Fruit fly (Drosophila melanogaster): ENCODE measurements around the gene Etfb.

Gene Etfb

DNA sequence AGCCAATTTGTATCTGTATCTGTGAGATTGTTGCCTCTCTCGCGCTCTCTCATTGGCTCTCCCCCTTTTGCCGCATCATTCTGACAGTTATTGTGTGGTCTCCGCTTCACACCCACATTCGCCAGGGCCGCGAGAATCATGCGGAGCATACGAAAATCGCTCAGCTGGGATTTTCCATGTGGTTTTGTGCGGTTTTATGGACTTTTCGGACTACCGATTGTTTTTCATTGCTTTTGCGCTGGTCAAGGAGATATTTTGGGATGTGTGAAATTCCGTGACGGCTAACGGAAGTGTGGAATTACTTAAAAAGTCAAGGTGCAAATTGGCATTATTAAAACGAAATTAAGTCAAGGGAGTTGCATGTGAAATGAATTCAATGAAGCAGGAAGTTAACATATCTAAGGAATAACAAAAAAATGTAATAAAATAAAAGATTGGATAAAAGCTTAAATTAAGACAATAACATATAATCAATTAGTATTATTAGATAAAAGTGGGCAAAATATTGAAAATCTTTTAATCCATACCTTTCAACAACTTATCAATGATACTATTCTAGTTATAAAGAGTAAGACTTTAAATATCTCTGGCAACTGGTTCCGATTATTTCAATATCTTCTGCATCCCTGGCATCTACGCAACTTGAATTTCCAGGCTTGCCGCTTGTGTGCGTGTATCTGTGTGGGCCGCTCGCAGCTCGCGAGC is 30.5 kb downstream of the Etfb start (continued):
- TF ChIP-seq Met (GFP tag; optimal IDR thresholded peaks at IDR 0.05) (peak; percentile 57), spab (GFP tag; optimal IDR thresholded peaks at IDR 0.05) (peak; percentile 51), CG32006 (GFP tag; optimal IDR thresholded peaks at IDR 0.05) (peak; percentile 61), CG6808 (GFP tag; optimal IDR thresholded peaks at IDR 0.05) (peak; percentile 63), esn (GFP tag; optimal IDR thresholded peaks at IDR 0.05) (peak; percentile 66), pdm3 (GFP tag; optimal IDR thresholded peaks at IDR 0.05) (peak; percentile 45), CG10669 (GFP tag; optimal IDR thresholded peaks at IDR 0.05) (peak; percentile 33), salr (GFP tag; optimal IDR thresholded peaks at IDR 0.05) (peak in 1 of 2 experiments; percentile 60)

DNA sequence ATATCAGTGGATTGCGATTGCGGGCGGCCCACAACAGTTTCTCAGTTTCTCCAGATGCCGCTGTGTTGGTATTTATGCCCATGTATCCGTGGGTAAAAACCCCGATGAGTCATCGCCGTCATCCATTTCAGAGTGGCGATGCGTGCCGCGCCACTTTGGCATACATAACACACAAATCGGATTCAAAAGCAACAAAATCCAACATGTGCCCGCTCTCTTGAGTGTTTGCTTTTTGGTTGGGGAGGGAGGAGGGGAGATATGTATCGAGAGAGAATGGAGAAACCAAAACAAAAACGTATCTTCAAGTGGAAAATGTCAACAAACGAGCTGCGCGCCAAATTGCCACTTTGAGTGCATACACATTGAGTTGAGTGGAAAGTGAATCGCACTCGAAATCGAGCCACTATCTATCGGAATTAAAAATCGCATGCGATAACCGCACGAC is 31.1 kb downstream of the Etfb start:
- TF ChIP-seq CG6792 (GFP tag; optimal IDR thresholded peaks at IDR 0.05) (no peak), pdm3 (GFP tag; optimal IDR thresholded peaks at IDR 0.05) (no peak), eg (GFP tag; IDR thresholded peaks at IDR 0.05) (peak; percentile 44; the same call in 1 of the 3 replicates), dsx (GFP tag; optimal IDR thresholded peaks at IDR 0.05; ENCODE audit: poor library complexity, severe bottlenecking) (peak; percentile 17), CG11294 (GFP tag; IDR thresholded peaks at IDR 0.05) (no peak), CG15336 (GFP tag; IDR thresholded peaks at IDR 0.05) (peak; percentile 18; the same call in 1 of the 2 replicates), fd85E (GFP tag; optimal IDR thresholded peaks at IDR 0.05) (no peak), Lpt (GFP tag; optimal IDR thresholded peaks at IDR 0.05) (no peak), fkh (GFP tag; optimal IDR thresholded peaks at IDR 0.05) (peak; percentile 97), OdsH (GFP tag; optimal IDR thresholded peaks at IDR 0.05) (no peak), Smox (GFP tag; optimal IDR thresholded peaks at IDR 0.05) (no peak), ss (GFP tag; optimal IDR thresholded peaks at IDR 0.05) (peak in 1 of 2 experiments; percentile 46), CG16779 (tag; optimal IDR thresholded peaks at IDR 0.05) (peak; percentile 25), vri (GFP tag; optimal IDR thresholded peaks at IDR 0.05) (peak; percentile 67), Eip78C (GFP tag) (no peak), CG8119 (GFP tag; IDR thresholded peaks at IDR 0.05) (peak; percentile 27; the same call in 1 of the 3 replicates), CG11902 (GFP tag; optimal IDR thresholded peaks at IDR 0.05) (no peak), achi (GFP tag; optimal IDR thresholded peaks at IDR 0.05) (no peak), CG7368 (GFP tag; optimal IDR thresholded peaks at IDR 0.05) (no peak), CG6276 (GFP tag; optimal IDR thresholded peaks at IDR 0.05) (no peak)

DNA sequence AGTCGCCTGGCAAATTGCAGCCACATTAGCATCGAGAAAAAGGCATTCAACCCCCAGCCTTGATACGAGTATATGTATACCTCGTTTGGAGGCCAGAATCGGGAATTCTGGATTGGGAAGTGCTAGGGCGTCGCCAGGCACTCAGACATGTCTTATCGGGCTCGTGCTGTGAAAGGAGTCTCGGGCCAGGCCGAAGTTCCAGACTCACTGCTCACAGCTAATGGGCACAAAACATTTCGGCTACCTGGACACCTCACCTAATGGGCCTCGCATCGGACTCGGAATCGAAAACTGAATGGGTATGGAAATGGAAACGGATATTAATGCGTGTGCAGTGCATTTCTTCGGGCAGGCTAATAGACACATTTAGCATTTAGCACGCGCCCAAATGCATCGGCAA is 31.8 kb downstream of the Etfb start:
- TF ChIP-seq CG3919 (GFP tag; optimal IDR thresholded peaks at IDR 0.05) (no peak), CG6163 (GFP tag; IDR thresholded peaks at IDR 0.05) (0 out of 3 replicates have a peak, but pooled peaks have one; percentile 6)

DNA sequence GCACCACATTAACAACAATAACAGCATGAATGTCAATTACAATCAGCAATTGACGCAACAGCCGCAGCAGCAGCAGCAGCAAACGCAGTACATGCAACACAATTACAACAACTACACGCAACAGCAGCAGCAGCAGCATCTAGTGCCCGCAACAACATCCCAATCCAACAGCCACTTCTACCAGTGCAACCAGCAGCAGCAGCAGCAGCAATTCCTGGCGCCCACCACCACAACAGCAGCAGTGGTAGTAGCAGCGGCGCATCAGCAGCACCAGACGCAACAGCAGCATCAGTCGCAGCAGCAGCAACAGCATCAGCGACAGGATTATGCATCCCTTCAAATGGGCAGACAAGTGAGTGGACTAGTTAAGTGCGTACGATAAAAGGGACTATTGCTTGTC is 35.5 kb downstream of the Etfb start:
- no peak for TF ChIP-seq spab (GFP tag; optimal IDR thresholded peaks at IDR 0.05)
- peak; percentile 9 for TF ChIP-seq CG3919 (GFP tag; optimal IDR thresholded peaks at IDR 0.05)

DNA sequence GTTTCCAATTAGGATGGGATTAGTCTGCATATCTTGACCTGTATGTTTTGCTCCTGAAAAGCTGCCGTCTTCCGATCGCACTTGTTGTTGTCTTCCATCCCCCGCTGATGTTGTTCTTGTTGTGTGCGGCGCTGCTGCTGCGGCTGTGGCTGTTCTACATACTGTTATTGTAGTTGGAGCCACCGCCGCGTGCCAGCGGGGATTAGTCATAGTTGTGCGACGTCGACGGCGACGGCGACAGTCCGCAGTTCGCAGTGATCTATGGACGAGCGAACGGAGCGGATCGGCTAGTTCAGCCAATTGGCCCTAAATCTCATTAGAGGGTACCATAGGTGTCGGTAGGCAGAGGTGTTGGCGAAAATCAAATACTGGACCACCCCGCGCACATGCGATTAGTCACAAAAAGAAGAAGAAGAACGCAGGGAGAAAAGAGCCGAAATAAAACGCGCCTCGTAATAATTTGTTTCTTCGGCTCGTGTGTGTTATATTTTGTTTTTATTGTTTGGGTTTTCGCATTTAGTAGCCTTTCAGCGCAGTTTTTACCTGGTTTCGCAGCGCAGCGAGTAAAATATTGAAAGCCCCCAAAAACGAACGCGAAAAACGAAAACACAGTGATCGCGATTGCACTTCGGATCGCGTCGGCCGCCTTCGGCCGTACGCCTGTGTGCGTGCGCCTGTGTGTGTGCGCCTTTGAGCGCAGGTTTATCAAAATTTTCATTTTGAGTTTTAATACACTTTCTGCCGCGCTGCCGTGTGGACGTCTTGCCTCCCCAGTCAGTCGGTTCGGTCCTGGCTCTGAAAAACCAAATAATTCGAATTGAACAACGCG is 37.3 kb downstream of the Etfb start, which contains the start of gene kay:
TSS of gene kay (plus strand) at position 729 of the 829 bp plus-strand sequence.
- peak; percentile 55 for TF ChIP-seq CG6854 (GFP tag; optimal IDR thresholded peaks at IDR 0.05)
- TF ChIP-seq CG31627 (GFP tag; optimal IDR thresholded peaks at IDR 0.05), result no peak
- no peak for TF ChIP-seq Ets21C (GFP tag; optimal IDR thresholded peaks at IDR 0.05)
- TF ChIP-seq CG6808 (GFP tag; optimal IDR thresholded peaks at IDR 0.05), result peak; percentile 11
- peak; percentile 11 for TF ChIP-seq CG10669 (GFP tag; optimal IDR thresholded peaks at IDR 0.05)
- TF ChIP-seq Hr39 (GFP tag; optimal IDR thresholded peaks at IDR 0.05), result no peak
- TF ChIP-seq Sox102F (GFP tag; optimal IDR thresholded peaks at IDR 0.05), result peak; percentile 25
- peak; percentile 33; the same call in 2 of the 3 replicates for TF ChIP-seq eg (GFP tag; IDR thresholded peaks at IDR 0.05)
- peak; percentile 48 for TF ChIP-seq svp (GFP tag)
- no peak for TF ChIP-seq fd85E (GFP tag; optimal IDR thresholded peaks at IDR 0.05)
- no peak for TF ChIP-seq Eip75B (GFP tag; optimal IDR thresholded peaks at IDR 0.05)
- peak; percentile 23 for TF ChIP-seq vri (GFP tag; optimal IDR thresholded peaks at IDR 0.05)
- peak; percentile 54 for TF ChIP-seq Eip78C (GFP tag)
- peak; percentile 18 for TF ChIP-seq CG3919 (GFP tag; optimal IDR thresholded peaks at IDR 0.05)
- TF ChIP-seq CG10631 (GFP tag; optimal IDR thresholded peaks at IDR 0.05), result no peak
- TF ChIP-seq lz (GFP tag; optimal IDR thresholded peaks at IDR 0.05), result no peak
- TF ChIP-seq CG3032 (tag; optimal IDR thresholded peaks at IDR 0.05), result no peak
- TF ChIP-seq fd59A (GFP tag; optimal IDR thresholded peaks at IDR 0.05), result no peak
- no peak for TF ChIP-seq Blimp-1 (GFP tag; optimal IDR thresholded peaks at IDR 0.05)
- TF ChIP-seq Lpt (GFP tag; optimal IDR thresholded peaks at IDR 0.05), result no peak
